Worm (Caenorhabditis elegans) whole organism, L1 larva: ENCODE measurements around the gene T05C3.6.

Source experiments
- aly-2 ChIP-seq: fragments of 150-350 bp; optimal IDR thresholded peaks from 2 replicates; lab custom pipeline; 2014; ENCODE audit warnings: missing biosample characterization, missing genetic modification characterization
- ceh-8 ChIP-seq: fragments of 200-800 bp; sonication (Bioruptor generic); optimal IDR thresholded peaks from 2 replicates; lab custom pipeline; 2018; ENCODE audit warnings: mild to moderate bottlenecking, missing genetic modification characterization, moderate library complexity, missing compliant biosample characterization
- fkh-4 ChIP-seq: sonication (generic microtip); optimal IDR thresholded peaks from 2 replicates; lab custom pipeline; 2016; ENCODE audit warnings: missing compliant biosample characterization, missing genetic modification characterization, borderline replicate concordance
- fos-1 ChIP-seq: fragments of 150-350 bp; optimal IDR thresholded peaks from 2 replicates; lab custom pipeline; 2014; ENCODE audit warnings: missing biosample characterization, missing genetic modification characterization
- lin-14 ChIP-seq: fragments of 200-800 bp; sonication (Bioruptor generic); optimal IDR thresholded peaks from 2 replicates; lab custom pipeline; 2018; ENCODE audit warnings: mild to moderate bottlenecking, missing genetic modification characterization, moderate library complexity, missing compliant biosample characterization
- nhr-19 ChIP-seq: fragments of 200-800 bp; sonication (Bioruptor generic); conservative IDR thresholded peaks from 2 replicates; pipeline ENCODE4 v1.3.6; 2022; ENCODE audit warnings: missing genetic modification characterization, missing compliant biosample characterization
- nhr-28 ChIP-seq: fragments of 150-350 bp; optimal IDR thresholded peaks from 2 replicates; lab custom pipeline; 2014; ENCODE audit warnings: missing biosample characterization, missing genetic modification characterization

DNA sequence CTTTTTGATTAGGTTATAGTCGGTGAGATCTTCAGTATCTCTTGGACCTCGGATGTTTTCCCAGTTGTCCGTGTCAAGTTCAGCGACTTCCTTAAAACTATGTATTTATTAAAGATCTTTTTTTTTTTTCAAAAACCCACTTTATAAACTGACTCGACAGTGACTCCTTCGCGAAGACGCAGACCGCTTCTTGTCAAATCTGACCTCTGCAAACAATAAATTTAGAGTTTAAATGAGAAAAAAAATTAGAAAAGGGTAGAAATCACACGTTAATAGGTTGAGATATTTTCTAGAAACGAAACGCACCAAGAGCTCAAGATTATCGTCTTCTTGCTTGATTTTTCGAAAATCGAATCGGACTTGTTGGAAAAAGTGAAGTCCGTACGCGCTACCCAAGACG is 45.5 kb downstream of the T05C3.6 start, which contains the start of gene C24G6.8:
- no peak for TF ChIP-seq fkh-4 (tag; lab: Kevin White, UChicago)
- no peak for TF ChIP-seq aly-2 (tag; lab: Kevin White, UChicago)
- no peak for TF ChIP-seq nhr-28 (tag; lab: Kevin White, UChicago)
- no peak for TF ChIP-seq lin-14 (GFP tag; lab: Kevin White, UChicago)
- TF ChIP-seq ceh-8 (GFP tag; lab: Kevin White, UChicago) = no peak
- TF ChIP-seq nhr-19 (GFP tag; lab: Robert Waterston, UW) = no peak
- TF ChIP-seq fos-1 (tag; lab: Kevin White, UChicago) = no peak
